Fruit fly (Drosophila melanogaster): ENCODE data around the gene CG31323.

CG31323 gene

dm6 chr3R:26137189-26137588, 33.5 kb upstream of the CG31323 start (continued):
- TF ChIP-seq CG10565 (GFP tag; optimal IDR thresholded peaks at IDR 0.05) (no peak), her (GFP tag; optimal IDR thresholded peaks at IDR 0.05) (no peak), shn (GFP tag; optimal IDR thresholded peaks at IDR 0.05) (no peak), Mrtf (GFP tag; IDR thresholded peaks at IDR 0.05) (no peak), ind (GFP tag; optimal IDR thresholded peaks at IDR 0.05) (no peak), CG7357 (GFP tag; IDR thresholded peaks at IDR 0.05) (no peak), CG5953 (GFP tag; IDR thresholded peaks at IDR 0.05) (no peak), Mes4 (GFP tag; optimal IDR thresholded peaks at IDR 0.05) (no peak), CG13287 (GFP tag; IDR thresholded peaks at IDR 0.05; ENCODE audit: partially characterized antibody) (no peak), CG13894 (tag; optimal IDR thresholded peaks at IDR 0.05) (peak; percentile 42), CG12391 (tag; optimal IDR thresholded peaks at IDR 0.05) (no peak), eve (GFP tag; optimal IDR thresholded peaks at IDR 0.05) (no peak), Eip74EF (GFP tag; optimal IDR thresholded peaks at IDR 0.05) (no peak), Lim3 (GFP tag; IDR thresholded peaks at IDR 0.05) (no peak), CG11398 (GFP tag; optimal IDR thresholded peaks at IDR 0.05) (no peak), gfzf (GFP tag; optimal IDR thresholded peaks at IDR 0.05) (no peak), CG4404 (GFP tag; IDR thresholded peaks at IDR 0.05) (no peak), dati (GFP tag; IDR thresholded peaks at IDR 0.05) (no peak), CG3847 (GFP tag; IDR thresholded peaks at IDR 0.05) (0 out of 2 replicates have a peak, but pooled peaks have one; percentile 24), D (optimal IDR thresholded peaks at IDR 0.05) (no peak), D (GFP tag; optimal IDR thresholded peaks at IDR 0.05) (no peak), Dip3 (GFP tag; optimal IDR thresholded peaks at IDR 0.05) (no peak), nerfin-1 (tag; optimal IDR thresholded peaks at IDR 0.05) (no peak), CG9437 (GFP tag; optimal IDR thresholded peaks at IDR 0.05) (peak; percentile 100), CG3065 (GFP tag; optimal IDR thresholded peaks at IDR 0.05) (no peak), seq (GFP tag; IDR thresholded peaks at IDR 0.05) (no peak), slou (GFP tag; optimal IDR thresholded peaks at IDR 0.05) (no peak), pzg (GFP tag; optimal IDR thresholded peaks at IDR 0.05) (peak; percentile 10), stc (GFP tag; IDR thresholded peaks at IDR 0.05) (no peak), CG14050 (GFP tag; IDR thresholded peaks at IDR 0.05) (no peak), row (GFP tag; IDR thresholded peaks at IDR 0.05) (no peak), btn (GFP tag; optimal IDR thresholded peaks at IDR 0.05) (no peak), Trl (optimal IDR thresholded peaks at IDR 0.05) (no peak), Trl (GFP tag; optimal IDR thresholded peaks at IDR 0.05) (no peak), salm (tag; optimal IDR thresholded peaks at IDR 0.05) (no peak), CG6683 (GFP tag; optimal IDR thresholded peaks at IDR 0.05) (no peak), Fer3 (tag; optimal IDR thresholded peaks at IDR 0.05) (no peak), CG14710 (tag; optimal IDR thresholded peaks at IDR 0.05) (no peak), hkb (optimal IDR thresholded peaks at IDR 0.05) (no peak), hkb (GFP tag; IDR thresholded peaks at IDR 0.05) (no peak), CG13424 (tag; optimal IDR thresholded peaks at IDR 0.05) (no peak), stwl (tag; optimal IDR thresholded peaks at IDR 0.05) (peak; percentile 50), Opbp (GFP tag; IDR thresholded peaks at IDR 0.05; ENCODE audit: partially characterized antibody) (peak; percentile 39; the same call in 1 of the 3 replicates), CG12942 (GFP tag; optimal IDR thresholded peaks at IDR 0.05) (no peak), CG32532 (GFP tag; IDR thresholded peaks at IDR 0.05) (peak; percentile 31; the same call in 1 of the 2 replicates), ftz-f1 (GFP tag; optimal IDR thresholded peaks at IDR 0.05) (peak; percentile 58), CG42726 (GFP tag; IDR thresholded peaks at IDR 0.05; ENCODE audit: partially characterized antibody) (0 out of 2 replicates have a peak, but pooled peaks have one; percentile 41), tup (GFP tag; optimal IDR thresholded peaks at IDR 0.05) (no peak), cas (GFP tag; IDR thresholded peaks at IDR 0.05) (no peak), az2 (GFP tag; optimal IDR thresholded peaks at IDR 0.05) (no peak), CG12659 (GFP tag; optimal IDR thresholded peaks at IDR 0.05) (no peak), Med (GFP tag) (peak; percentile 87), CG2129 (GFP tag; IDR thresholded peaks at IDR 0.05; ENCODE audit: partially characterized antibody) (no peak)
